Worm (Caenorhabditis elegans): ENCODE results near the gene T21C9.13.

DNA sequence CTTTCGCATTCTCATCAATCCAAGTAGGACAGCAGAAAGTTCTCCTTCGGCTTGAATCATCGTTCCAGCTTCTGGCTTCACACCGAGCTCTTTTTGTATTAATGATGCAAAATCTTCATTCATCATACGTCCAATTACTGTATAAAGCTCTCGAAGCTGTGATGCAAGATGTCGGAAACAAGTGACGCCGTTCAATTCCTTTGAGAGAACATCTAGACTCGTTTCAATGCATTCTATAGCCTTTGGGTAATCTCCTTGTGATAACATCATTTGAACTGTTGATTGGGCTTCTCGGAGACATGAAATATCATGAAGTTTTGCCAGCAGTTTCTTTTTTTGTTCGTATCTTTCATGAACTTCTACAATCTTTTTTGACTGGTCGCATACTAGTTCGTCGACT is 28.6 kb upstream of the T21C9.13 start:
- TF ChIP-seq lin-13 (tag; optimal IDR thresholded peaks at IDR 0.05) (no peak), nhr-237 (tag; optimal IDR thresholded peaks at IDR 0.05) (no peak), mls-2 (tag; optimal IDR thresholded peaks at IDR 0.05) (no peak), pha-4 (tag; optimal IDR thresholded peaks at IDR 0.05) (no peak), elt-3 (tag; optimal IDR thresholded peaks at IDR 0.05) (no peak)

Measured in whole organism, mixed stage, embryonic.